Fruit fly (Drosophila melanogaster) Kc167 (cell line): ENCODE data around the gene CG32487.

Experiments
- Myc ChIP-seq: fragments of >200 bp; optimal IDR thresholded peaks from 2 replicates; lab custom pipeline; 2017; ENCODE audit warnings: missing external identifiers
- Sin3A ChIP-seq: fragments of >200 bp; optimal IDR thresholded peaks from 2 replicates; lab custom pipeline; 2018; ENCODE audit warnings: missing external identifiers
- h ChIP-seq: fragments of >200 bp; optimal IDR thresholded peaks from 3 replicates; lab custom pipeline; 2018; ENCODE audit warnings: missing external identifiers
- insv ChIP-seq: fragments of >200 bp; optimal IDR thresholded peaks from 3 replicates; lab custom pipeline; 2018; ENCODE audit warnings: missing external identifiers
- psq ChIP-seq: fragments of >200 bp; optimal IDR thresholded peaks from 2 replicates; lab custom pipeline; 2017; ENCODE audit warnings: missing external identifiers
- ttk ChIP-seq: sonication (Bioruptor generic); optimal IDR thresholded peaks from 2 replicates; lab custom pipeline; 2017; ENCODE audit warnings: missing external identifiers

CG32487 gene

dm6 chr3L:2987749-2988148, 29.3 kb downstream of the CG32487 start:
- TF ChIP-seq psq (lab: Kevin White, UChicago) (no peak), insv (lab: Kevin White, UChicago) (no peak), h (lab: Kevin White, UChicago) (no peak), ttk (no peak), Myc (lab: Kevin White, UChicago) (no peak), Sin3A (lab: Kevin White, UChicago) (no peak)

dm6 chr3L:2986302-2986701, 30.8 kb downstream of the CG32487 start:
- TF ChIP-seq insv (lab: Kevin White, UChicago) (no peak), ttk (no peak), psq (lab: Kevin White, UChicago) (no peak), h (lab: Kevin White, UChicago) (no peak), Sin3A (lab: Kevin White, UChicago) (no peak), Myc (lab: Kevin White, UChicago) (no peak)

dm6 chr3L:2980856-2981255, 36.2 kb downstream of the CG32487 start, which contains the start of gene CPT2:
TSS of gene CPT2 (plus strand) at chr3L:2981022.
- TF ChIP-seq insv (lab: Kevin White, UChicago) (no peak), h (lab: Kevin White, UChicago) (no peak), ttk (no peak), Sin3A (lab: Kevin White, UChicago) (no peak), psq (lab: Kevin White, UChicago) (no peak), Myc (lab: Kevin White, UChicago) (no peak)
